Fruit fly (Drosophila melanogaster) whole organism, embryonic: Measurements from ENCODE around the gene CG13917.

Experiments
- Antp ChIP-seq: fragments of 200-800 bp; sonication (Bioruptor generic); optimal IDR thresholded peaks from 3 replicates; lab custom pipeline; 2016; ENCODE audit warnings: missing biosample characterization, missing genetic modification characterization
- Atf3 ChIP-seq: fragments of 200-800 bp; sonication (Bioruptor generic); optimal IDR thresholded peaks from 3 replicates; lab custom pipeline; 2016; ENCODE audit warnings: missing biosample characterization, missing genetic modification characterization
- Bdp1 ChIP-seq: fragments of 200-800 bp; sonication (Bioruptor generic); optimal IDR thresholded peaks from 3 replicates; lab custom pipeline; 2016; ENCODE audit warnings: missing biosample characterization, missing genetic modification characterization
- BtbVII ChIP-seq: fragments of 200-800 bp; sonication (Bioruptor generic); optimal IDR thresholded peaks from 3 replicates; lab custom pipeline; 2017; ENCODE audit warnings: missing biosample characterization, mild to moderate bottlenecking, missing genetic modification characterization
- CG10267 ChIP-seq: fragments of 200-800 bp; sonication (Bioruptor generic); optimal IDR thresholded peaks from 2 replicates; lab custom pipeline; 2018; ENCODE audit warnings: missing biosample characterization, mild to moderate bottlenecking, missing genetic modification characterization, moderate library complexity
- CG11085 ChIP-seq: fragments of 200-800 bp; sonication (Bioruptor generic); IDR thresholded peaks from 2 replicates; pipeline ENCODE4 v1.3.6; 2022; ENCODE audit warnings: missing biosample characterization, missing genetic modification characterization
- CG12236 ChIP-seq: fragments of 200-800 bp; sonication (Bioruptor generic); optimal IDR thresholded peaks from 2 replicates; lab custom pipeline; 2016; ENCODE audit warnings: missing biosample characterization, missing genetic modification characterization
- CG15514 ChIP-seq: fragments of 200-800 bp; sonication (Bioruptor generic); optimal IDR thresholded peaks from 3 replicates; lab custom pipeline; 2017; ENCODE audit warnings: missing biosample characterization, missing genetic modification characterization, mild to moderate bottlenecking, moderate library complexity, missing genetic modification reagents
- CG15696 ChIP-seq: fragments of 200-800 bp; sonication (Bioruptor generic); optimal IDR thresholded peaks from 2 replicates; lab custom pipeline; 2019; ENCODE audit warnings: missing biosample characterization, mild to moderate bottlenecking, missing genetic modification characterization, moderate library complexity
- CG17359 ChIP-seq: fragments of 200-800 bp; sonication (Bioruptor generic); optimal IDR thresholded peaks from 3 replicates; lab custom pipeline; 2018; ENCODE audit warnings: missing biosample characterization, mild to moderate bottlenecking, missing genetic modification characterization, moderate library complexity
- CG17612 ChIP-seq: fragments of 200-800 bp; sonication (Bioruptor generic); IDR thresholded peaks from 2 replicates; pipeline ENCODE4 v1.3.6; 2022; ENCODE audit warnings: missing biosample characterization, missing genetic modification characterization
- CG3163 ChIP-seq: fragments of 200-800 bp; sonication (Bioruptor generic); optimal IDR thresholded peaks from 3 replicates; lab custom pipeline; 2016; ENCODE audit warnings: missing biosample characterization, missing genetic modification characterization
- CG4328 ChIP-seq: fragments of 200-800 bp; sonication (Bioruptor generic); optimal IDR thresholded peaks from 3 replicates; lab custom pipeline; 2017; ENCODE audit warnings: missing biosample characterization, missing genetic modification reagents, missing genetic modification characterization
- CG4360 ChIP-seq: fragments of 200-800 bp; sonication (Bioruptor generic); IDR thresholded peaks from 2 replicates; pipeline ENCODE4 v1.3.6; 2022; ENCODE audit warnings: missing biosample characterization, missing genetic modification characterization
- CG4404 ChIP-seq: fragments of 200-800 bp; sonication (Bioruptor generic); IDR thresholded peaks from 2 replicates; pipeline ENCODE4 v1.3.6; 2022; ENCODE audit warnings: missing biosample characterization, missing genetic modification characterization
- CG4707 ChIP-seq: fragments of 200-800 bp; sonication (Bioruptor generic); optimal IDR thresholded peaks from 2 replicates; lab custom pipeline; 2018; ENCODE audit warnings: missing biosample characterization, mild to moderate bottlenecking, missing genetic modification characterization, moderate library complexity
- CG8924 ChIP-seq: fragments of 200-800 bp; optimal IDR thresholded peaks from 3 replicates; lab custom pipeline; 2019; ENCODE audit warnings: missing biosample characterization, mild to moderate bottlenecking, missing genetic modification characterization, moderate library complexity
- CG9609 ChIP-seq: fragments of 200-800 bp; sonication (Bioruptor generic); optimal IDR thresholded peaks from 3 replicates; lab custom pipeline; 2016; ENCODE audit warnings: missing biosample characterization, missing genetic modification characterization
- CrebB ChIP-seq: fragments of 200-800 bp; sonication (Bioruptor generic); optimal IDR thresholded peaks from 3 replicates; lab custom pipeline; 2018; ENCODE audit warnings: missing biosample characterization, mild to moderate bottlenecking, missing genetic modification characterization
- D19B ChIP-seq: fragments of 200-800 bp; sonication (Bioruptor generic); optimal IDR thresholded peaks from 2 replicates; lab custom pipeline; 2017; ENCODE audit warnings: missing biosample characterization, mild to moderate bottlenecking, missing genetic modification characterization
- Dll ChIP-seq: fragments of 200-800 bp; sonication (Bioruptor generic); IDR thresholded peaks from 4 replicates; pipeline ENCODE4 v1.3.6; 2022; ENCODE audit warnings: missing biosample characterization, missing genetic modification characterization; ENCODE audit not compliant: partially characterized antibody
- Doc2 ChIP-seq: fragments of 200-800 bp; sonication (Bioruptor generic); IDR thresholded peaks from 2 replicates; pipeline ENCODE4 v1.3.6; 2022; ENCODE audit warnings: missing biosample characterization, missing genetic modification characterization
- Doc3 ChIP-seq: fragments of 200-800 bp; sonication (Bioruptor generic); IDR thresholded peaks from 3 replicates; pipeline ENCODE4 v1.3.6; 2022; ENCODE audit warnings: missing biosample characterization, missing genetic modification characterization; ENCODE audit not compliant: partially characterized antibody
- Elba2 ChIP-seq: fragments of 200-800 bp; sonication (Bioruptor generic); optimal IDR thresholded peaks from 3 replicates; lab custom pipeline; 2016; ENCODE audit warnings: missing biosample characterization, missing genetic modification characterization
- Med ChIP-seq: fragments of 200-800 bp; sonication (Bioruptor generic); peaks from one replicate; lab custom pipeline; 2016; ENCODE audit warnings: missing biosample characterization, missing genetic modification characterization, mild to moderate bottlenecking, inconsistent platforms, moderate library complexity
- Mrtf ChIP-seq: fragments of 200-800 bp; sonication (Bioruptor generic); IDR thresholded peaks from 3 replicates; pipeline ENCODE4 v1.3.6; 2022; ENCODE audit warnings: missing biosample characterization, missing genetic modification characterization
- Myb ChIP-seq: fragments of 200-800 bp; sonication (Bioruptor generic); optimal IDR thresholded peaks from 2 replicates; lab custom pipeline; 2016; ENCODE audit warnings: missing biosample characterization, missing genetic modification characterization
- NFAT ChIP-seq: fragments of 200-800 bp; sonication (Bioruptor generic); IDR thresholded peaks from 2 replicates; pipeline ENCODE4 v1.3.6; 2022; ENCODE audit warnings: missing biosample characterization, missing genetic modification characterization
- cas ChIP-seq: fragments of 200-800 bp; sonication (Bioruptor generic); IDR thresholded peaks from 2 replicates; pipeline ENCODE4 v1.3.6; 2022; ENCODE audit warnings: missing biosample characterization, missing genetic modification characterization
- cg ChIP-seq: fragments of 200-800 bp; sonication (Bioruptor generic); optimal IDR thresholded peaks from 3 replicates; lab custom pipeline; 2019; ENCODE audit warnings: missing biosample characterization, mild to moderate bottlenecking, missing genetic modification characterization, moderate library complexity
- chinmo ChIP-seq: fragments of 200-800 bp; sonication (Bioruptor generic); IDR thresholded peaks from 4 replicates; pipeline ENCODE4 v1.3.6; 2022; ENCODE audit warnings: missing biosample characterization, missing genetic modification characterization; ENCODE audit not compliant: partially characterized antibody
- fd102C ChIP-seq: fragments of 200-800 bp; sonication (Bioruptor generic); optimal IDR thresholded peaks from 2 replicates; lab custom pipeline; 2018; ENCODE audit warnings: missing biosample characterization, mild to moderate bottlenecking, missing genetic modification characterization, moderate library complexity
- ftz-f1 ChIP-seq: fragments of 200-800 bp; sonication (Bioruptor generic); optimal IDR thresholded peaks from 2 replicates; lab custom pipeline; 2016; ENCODE audit warnings: missing biosample characterization, missing genetic modification characterization
- grn ChIP-seq: fragments of 200-800 bp; sonication (Bioruptor generic); optimal IDR thresholded peaks from 3 replicates; lab custom pipeline; 2017; ENCODE audit warnings: missing biosample characterization, missing genetic modification characterization
- gro ChIP-seq: fragments of 200-800 bp; sonication (Bioruptor generic); optimal IDR thresholded peaks from 2 replicates; lab custom pipeline; 2016; ENCODE audit warnings: missing biosample characterization, missing genetic modification characterization
- jigr1 ChIP-seq: fragments of 200-800 bp; sonication (Bioruptor generic); IDR thresholded peaks from 3 replicates; pipeline ENCODE4 v1.3.6; 2022; ENCODE audit warnings: missing biosample characterization, missing genetic modification characterization
- jumu ChIP-seq: fragments of 200-800 bp; sonication (Bioruptor generic); optimal IDR thresholded peaks from 3 replicates; lab custom pipeline; 2016; ENCODE audit warnings: missing biosample characterization, missing genetic modification characterization
- luna ChIP-seq: fragments of 200-800 bp; sonication (Bioruptor generic); optimal IDR thresholded peaks from 2 replicates; lab custom pipeline; 2016; ENCODE audit warnings: missing biosample characterization, missing genetic modification characterization
- mirr ChIP-seq: fragments of 200-800 bp; sonication (Bioruptor generic); optimal IDR thresholded peaks from 3 replicates; lab custom pipeline; 2018; ENCODE audit warnings: missing biosample characterization, mild to moderate bottlenecking, missing genetic modification characterization
- nom ChIP-seq: fragments of 200-800 bp; sonication (Bioruptor generic); optimal IDR thresholded peaks from 2 replicates; lab custom pipeline; 2017; ENCODE audit warnings: missing biosample characterization, missing genetic modification characterization, mild to moderate bottlenecking, moderate library complexity, missing genetic modification reagents
- pb ChIP-seq: fragments of 200-800 bp; sonication (Bioruptor generic); optimal IDR thresholded peaks from 3 replicates; lab custom pipeline; 2016; ENCODE audit warnings: missing biosample characterization, missing genetic modification characterization
- pita ChIP-seq: fragments of 200-800 bp; sonication (Bioruptor generic); optimal IDR thresholded peaks from 2 replicates; lab custom pipeline; 2017; ENCODE audit warnings: missing biosample characterization, mild to moderate bottlenecking, missing genetic modification characterization
- sc ChIP-seq, 3 experiments: fragments of >200 bp in 2 of 3; fragments of 200-800 bp in 1 of 3; sonication (Bioruptor generic) in 1 of 3; optimal IDR thresholded peaks; 2 replicates in 2 of 3; 3 replicates in 1 of 3; lab custom pipeline; 2017; ENCODE audit warnings: mild to moderate bottlenecking in 1 of 3, missing biosample characterization in 1 of 3, missing genetic modification characterization in 1 of 3, missing genetic modification reagents in 1 of 3
- sima ChIP-seq: fragments of 200-800 bp; sonication (Bioruptor generic); optimal IDR thresholded peaks from 2 replicates; lab custom pipeline; 2016; ENCODE audit warnings: missing biosample characterization, missing genetic modification characterization
- slbo ChIP-seq: fragments of 200-800 bp; sonication (Bioruptor generic); IDR thresholded peaks from 2 replicates; pipeline ENCODE4 v1.3.6; 2022; ENCODE audit warnings: missing biosample characterization, missing genetic modification characterization
- sr ChIP-seq: fragments of 200-800 bp; sonication (Bioruptor generic); IDR thresholded peaks from 3 replicates; pipeline ENCODE4 v1.3.6; 2022; ENCODE audit warnings: missing biosample characterization, missing genetic modification characterization
- tgo ChIP-seq: fragments of 200-800 bp; sonication (Bioruptor generic); IDR thresholded peaks from 3 replicates; pipeline ENCODE4 v1.3.6; 2022; ENCODE audit warnings: missing biosample characterization, missing genetic modification characterization
- vfl ChIP-seq: fragments of 200-800 bp; sonication (Bioruptor generic); optimal IDR thresholded peaks from 2 replicates; lab custom pipeline; 2016; ENCODE audit warnings: missing biosample characterization, missing genetic modification characterization
- zen2 ChIP-seq: fragments of 200-800 bp; sonication (Bioruptor generic); IDR thresholded peaks from 3 replicates; pipeline ENCODE4 v1.3.6; 2022; ENCODE audit warnings: missing biosample characterization, missing genetic modification characterization; ENCODE audit not compliant: partially characterized antibody

The CG13917 gene

DNA sequence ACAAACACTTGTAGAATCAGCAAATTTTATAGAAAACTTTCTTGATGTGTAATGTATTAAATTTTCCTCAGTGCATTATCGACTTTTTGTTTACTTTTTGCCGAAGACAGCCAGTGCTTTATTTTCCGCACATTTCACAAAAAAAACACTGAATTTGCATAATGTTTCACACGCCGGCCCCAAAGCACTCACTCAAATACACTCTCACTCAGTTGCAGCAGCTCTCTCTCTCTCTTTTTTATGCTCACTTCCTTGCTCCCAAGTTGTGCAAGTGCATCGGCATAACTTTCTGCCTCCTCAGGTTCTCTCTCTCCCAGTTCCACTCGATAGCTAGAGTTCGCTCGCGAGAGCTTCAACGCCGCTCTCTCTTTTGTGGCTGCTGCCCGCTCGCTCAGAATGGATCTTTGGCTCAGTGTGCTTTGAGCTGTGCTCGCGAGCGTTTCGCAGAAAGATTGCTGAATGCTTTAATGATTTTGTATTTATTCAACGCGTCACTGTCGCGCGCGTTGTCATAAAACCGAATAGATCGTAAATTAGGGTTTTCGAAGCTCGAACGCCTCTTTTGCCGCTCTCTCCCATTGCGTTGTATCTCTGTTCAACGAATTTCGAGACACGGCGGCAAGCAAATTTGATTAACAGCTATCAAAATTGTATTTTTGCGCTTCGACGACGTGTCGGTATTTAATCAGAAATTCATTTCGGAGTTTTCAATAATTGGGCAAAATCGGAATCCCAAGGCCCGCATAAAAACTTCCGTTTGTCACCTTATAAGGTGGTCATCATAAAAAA lies 10.0 kb downstream of the CG13917 start (continued):
- TF ChIP-seq Antp (no peak), pita (GFP tag; lab: Kevin White, UChicago) (no peak), nom (peak; percentile 75), cas (no peak), CG12236 (no peak), cg (GFP tag; lab: Kevin White, UChicago) (peak; percentile 39), gro (GFP tag; lab: Kevin White, UChicago) (peak; percentile 20), luna (no peak), Elba2 (GFP tag; lab: Kevin White, UChicago) (no peak), Med (GFP tag; lab: Kevin White, UChicago) (peak; percentile 81), vfl (GFP tag; lab: Kevin White, UChicago) (peak; percentile 28), CG4360 (peak; percentile 47; the same call in 1 of the 2 replicates), mirr (GFP tag; lab: Kevin White, UChicago) (peak; percentile 69), ftz-f1 (GFP tag; lab: Kevin White, UChicago) (peak; percentile 9), sr (GFP tag; lab: Robert Waterston, UW) (no peak), CG11085 (GFP tag; lab: Robert Waterston, UW) (no peak), Bdp1 (GFP tag; lab: Kevin White, UChicago) (no peak), grn (no peak), slbo (no peak), Mrtf (GFP tag; lab: Robert Waterston, UW) (no peak), CG17359 (peak; percentile 14), CG4404 (GFP tag; lab: Robert Waterston, UW) (no peak), CrebB (tag; lab: Kevin White, UChicago) (peak; percentile 29), sc (optimal IDR thresholded peaks at IDR 0.05; lab: Kevin White, UChicago) (no peak), sc (GFP tag; optimal IDR thresholded peaks at IDR 0.05; lab: Kevin White, UChicago) (no peak), jumu (GFP tag; lab: Kevin White, UChicago) (no peak), D19B (GFP tag; lab: Kevin White, UChicago) (no peak), chinmo (GFP tag; lab: Robert Waterston, UW) (peak; percentile 82; the same call in 3 of the 4 replicates), CG15514 (peak; percentile 24), zen2 (peak; percentile 92; the same call in 2 of the 3 replicates), CG10267 (no peak), Doc2 (no peak), CG4707 (GFP tag; lab: Kevin White, UChicago) (no peak), CG3163 (no peak), Doc3 (peak; percentile 63; the same call in 2 of the 3 replicates), CG4328 (GFP tag; lab: Kevin White, UChicago) (no peak), Myb (GFP tag; lab: Kevin White, UChicago) (no peak), Dll (GFP tag; lab: Robert Waterston, UW) (peak; percentile 70; the same call in 3 of the 4 replicates), fd102C (GFP tag; lab: Kevin White, UChicago) (no peak), Atf3 (GFP tag; lab: Kevin White, UChicago) (no peak), CG9609 (no peak), CG8924 (no peak), BtbVII (GFP tag; lab: Kevin White, UChicago) (peak; percentile 38), jigr1 (GFP tag; lab: Robert Waterston, UW) (no peak), NFAT (GFP tag; lab: Robert Waterston, UW) (0 out of 2 replicates have a peak, but pooled peaks have one; percentile 19), CG17612 (GFP tag; lab: Robert Waterston, UW) (no peak), pb (GFP tag; lab: Kevin White, UChicago) (peak; percentile 27), sima (GFP tag; lab: Kevin White, UChicago) (no peak), CG15696 (no peak), tgo (no peak)
